Fruit fly (Drosophila melanogaster) whole organism, embryonic: ENCODE measurements around the gene lok.

Experiments used
- Abd-B ChIP-seq: fragments of 200-800 bp; sonication (Bioruptor generic); optimal IDR thresholded peaks from 2 replicates; lab custom pipeline; 2018; ENCODE audit warnings: missing biosample characterization, mild to moderate bottlenecking, missing genetic modification characterization, moderate library complexity
- B-H2 ChIP-seq: fragments of 200-800 bp; sonication (Bioruptor generic); optimal IDR thresholded peaks from 2 replicates; lab custom pipeline; 2018; ENCODE audit warnings: missing biosample characterization, mild to moderate bottlenecking, missing genetic modification characterization
- CG10565 ChIP-seq: fragments of 200-800 bp; sonication (Bioruptor generic); optimal IDR thresholded peaks from 3 replicates; lab custom pipeline; 2016; ENCODE audit warnings: missing biosample characterization, mild to moderate bottlenecking, missing genetic modification characterization
- CG12155 ChIP-seq: fragments of 200-800 bp; sonication (Bioruptor generic); optimal IDR thresholded peaks from 3 replicates; lab custom pipeline; 2016; ENCODE audit warnings: missing biosample characterization, missing genetic modification characterization
- CG12659 ChIP-seq: fragments of 200-800 bp; sonication (Bioruptor generic); optimal IDR thresholded peaks from 3 replicates; lab custom pipeline; 2017; ENCODE audit warnings: mild to moderate bottlenecking, missing biosample characterization, missing genetic modification reagents, missing genetic modification characterization
- CG13424 ChIP-seq: fragments of 200-800 bp; sonication (Bioruptor generic); optimal IDR thresholded peaks from 2 replicates; lab custom pipeline; 2019; ENCODE audit warnings: missing biosample characterization, mild to moderate bottlenecking, missing genetic modification characterization, moderate library complexity
- CG16779 ChIP-seq: fragments of 200-800 bp; sonication (Bioruptor generic); IDR thresholded peaks from 2 replicates; pipeline ENCODE4 v1.3.6; 2022; ENCODE audit warnings: missing biosample characterization, missing genetic modification characterization
- CG17385 ChIP-seq: fragments of 200-800 bp; sonication (Bioruptor generic); optimal IDR thresholded peaks from 3 replicates; lab custom pipeline; 2018; ENCODE audit warnings: missing biosample characterization, mild to moderate bottlenecking, missing genetic modification characterization
- CG17568 ChIP-seq: fragments of 200-800 bp; sonication (Bioruptor generic); optimal IDR thresholded peaks from 2 replicates; lab custom pipeline; 2018; ENCODE audit warnings: missing biosample characterization, mild to moderate bottlenecking, missing genetic modification characterization, moderate library complexity
- CG17802 ChIP-seq: fragments of 200-800 bp; sonication (Bioruptor generic); optimal IDR thresholded peaks from 2 replicates; lab custom pipeline; 2018; ENCODE audit warnings: missing biosample characterization, mild to moderate bottlenecking, missing genetic modification characterization, moderate library complexity
- CG3065 ChIP-seq: fragments of 200-800 bp; sonication (Bioruptor generic); optimal IDR thresholded peaks from 2 replicates; lab custom pipeline; 2016; ENCODE audit warnings: missing biosample characterization, missing genetic modification characterization
- CG3281 ChIP-seq: fragments of 200-800 bp; sonication (Bioruptor generic); optimal IDR thresholded peaks from 3 replicates; lab custom pipeline; 2017; ENCODE audit warnings: missing biosample characterization, mild to moderate bottlenecking, missing genetic modification characterization
- CG33213 ChIP-seq: fragments of 200-800 bp; sonication (Bioruptor generic); optimal IDR thresholded peaks from 3 replicates; lab custom pipeline; 2016; ENCODE audit warnings: missing biosample characterization, missing genetic modification characterization
- CG34376 ChIP-seq: fragments of 200-800 bp; sonication (Bioruptor generic); optimal IDR thresholded peaks from 2 replicates; lab custom pipeline; 2018; ENCODE audit warnings: missing biosample characterization, mild to moderate bottlenecking, missing genetic modification characterization
- CG3726 ChIP-seq: fragments of 200-800 bp; sonication (Bioruptor generic); IDR thresholded peaks from 3 replicates; pipeline ENCODE4, ENCODE4 v1.3.6; 2022; ENCODE audit warnings: missing biosample characterization, missing genetic modification characterization
- CG43689 ChIP-seq: fragments of 200-800 bp; sonication (Bioruptor generic); IDR thresholded peaks from 2 replicates; pipeline ENCODE4 v1.3.6; 2022; ENCODE audit warnings: missing biosample characterization, missing genetic modification characterization
- CG6813 ChIP-seq: fragments of 200-800 bp; sonication (Bioruptor generic); optimal IDR thresholded peaks from 2 replicates; lab custom pipeline; 2017; ENCODE audit warnings: missing biosample characterization, missing genetic modification characterization, mild to moderate bottlenecking, moderate library complexity, missing genetic modification reagents
- CG8359 ChIP-seq: fragments of 200-800 bp; sonication (Bioruptor generic); optimal IDR thresholded peaks from 2 replicates; lab custom pipeline; 2017; ENCODE audit warnings: missing biosample characterization, mild to moderate bottlenecking, missing genetic modification characterization, borderline replicate concordance
- CkIIα-i1 ChIP-seq: fragments of 200-800 bp; sonication (Bioruptor generic); IDR thresholded peaks from 2 replicates; pipeline ENCODE4 v1.3.6; 2022; ENCODE audit warnings: missing biosample characterization, missing genetic modification characterization
- D19B ChIP-seq: fragments of 200-800 bp; sonication (Bioruptor generic); optimal IDR thresholded peaks from 2 replicates; lab custom pipeline; 2017; ENCODE audit warnings: missing biosample characterization, mild to moderate bottlenecking, missing genetic modification characterization
- Drgx ChIP-seq: fragments of 200-800 bp; sonication (Bioruptor generic); IDR thresholded peaks from 2 replicates; pipeline ENCODE4 v1.3.6; 2022; ENCODE audit warnings: missing biosample characterization, missing genetic modification characterization
- ERR ChIP-seq: fragments of 200-800 bp; sonication (Bioruptor generic); optimal IDR thresholded peaks from 2 replicates; lab custom pipeline; 2016; ENCODE audit warnings: missing biosample characterization, missing genetic modification characterization
- Elba2 ChIP-seq: fragments of 200-800 bp; sonication (Bioruptor generic); optimal IDR thresholded peaks from 3 replicates; lab custom pipeline; 2016; ENCODE audit warnings: missing biosample characterization, missing genetic modification characterization
- Ets97D ChIP-seq: fragments of 200-800 bp; sonication (Bioruptor generic); optimal IDR thresholded peaks from 3 replicates; lab custom pipeline; 2016; ENCODE audit warnings: missing biosample characterization, missing genetic modification characterization
- Fer3 ChIP-seq: fragments of 200-800 bp; sonication (Bioruptor generic); optimal IDR thresholded peaks from 2 replicates; lab custom pipeline; 2018; ENCODE audit warnings: missing biosample characterization, mild to moderate bottlenecking, missing genetic modification characterization, moderate library complexity
- Gsc ChIP-seq: fragments of 200-800 bp; sonication (Bioruptor generic); IDR thresholded peaks from 2 replicates; pipeline ENCODE4 v1.3.6; 2022; ENCODE audit warnings: missing biosample characterization, missing genetic modification characterization
- HLHmδ ChIP-seq: fragments of 200-800 bp; sonication (Bioruptor generic); optimal IDR thresholded peaks from 2 replicates; lab custom pipeline; 2018; ENCODE audit warnings: missing biosample characterization, mild to moderate bottlenecking, missing genetic modification characterization, moderate library complexity
- HmgZ ChIP-seq: fragments of 200-800 bp; sonication (Bioruptor generic); optimal IDR thresholded peaks from 2 replicates; lab custom pipeline; 2018; ENCODE audit warnings: missing biosample characterization, mild to moderate bottlenecking, missing genetic modification characterization
- Med ChIP-seq: fragments of 200-800 bp; sonication (Bioruptor generic); peaks from one replicate; lab custom pipeline; 2016; ENCODE audit warnings: missing biosample characterization, missing genetic modification characterization, mild to moderate bottlenecking, inconsistent platforms, moderate library complexity
- Sry-β ChIP-seq: fragments of 200-800 bp; sonication (Bioruptor generic); optimal IDR thresholded peaks from 2 replicates; lab custom pipeline; 2018; ENCODE audit warnings: missing biosample characterization, mild to moderate bottlenecking, missing genetic modification characterization, moderate library complexity
- TFAM ChIP-seq: fragments of 200-800 bp; sonication (Bioruptor generic); optimal IDR thresholded peaks from 2 replicates; lab custom pipeline; 2017; ENCODE audit warnings: missing biosample characterization, missing genetic modification characterization, inconsistent platforms
- Tbp ChIP-seq: fragments of >200 bp; optimal IDR thresholded peaks from 2 replicates; lab custom pipeline; 2018; ENCODE audit warnings: missing biosample characterization, missing genetic modification characterization
- ato ChIP-seq: fragments of 200-800 bp; sonication (Bioruptor generic); IDR thresholded peaks from 2 replicates; pipeline ENCODE4 v1.3.6; 2022; ENCODE audit warnings: missing biosample characterization, missing genetic modification characterization; ENCODE audit not compliant: partially characterized antibody
- chinmo ChIP-seq: fragments of 200-800 bp; sonication (Bioruptor generic); IDR thresholded peaks from 4 replicates; pipeline ENCODE4 v1.3.6; 2022; ENCODE audit warnings: missing biosample characterization, missing genetic modification characterization; ENCODE audit not compliant: partially characterized antibody
- dati ChIP-seq: fragments of 200-800 bp; sonication (Bioruptor generic); IDR thresholded peaks from 2 replicates; pipeline ENCODE4 v1.3.6; 2022; ENCODE audit warnings: missing biosample characterization, missing genetic modification characterization
- esg ChIP-seq: fragments of 200-800 bp; sonication (Bioruptor generic); conservative IDR thresholded peaks from 2 replicates; pipeline ENCODE4 v1.3.6; 2022; ENCODE audit warnings: missing biosample characterization, missing genetic modification characterization
- eyg ChIP-seq: fragments of 200-800 bp; sonication (Bioruptor generic); optimal IDR thresholded peaks from 3 replicates; lab custom pipeline; 2016; ENCODE audit warnings: missing biosample characterization, missing genetic modification characterization
- fd102C ChIP-seq: fragments of 200-800 bp; sonication (Bioruptor generic); optimal IDR thresholded peaks from 2 replicates; lab custom pipeline; 2018; ENCODE audit warnings: missing biosample characterization, mild to moderate bottlenecking, missing genetic modification characterization, moderate library complexity
- fu2 ChIP-seq: fragments of 200-800 bp; sonication (Bioruptor generic); optimal IDR thresholded peaks from 2 replicates; lab custom pipeline; 2016; ENCODE audit warnings: missing biosample characterization, missing genetic modification characterization
- lab ChIP-seq: fragments of 200-800 bp; sonication (Bioruptor generic); optimal IDR thresholded peaks from 3 replicates; lab custom pipeline; 2017; ENCODE audit warnings: missing biosample characterization, missing genetic modification characterization, mild to moderate bottlenecking, moderate library complexity, missing genetic modification reagents
- lmd ChIP-seq: fragments of 200-800 bp; sonication (Bioruptor generic); IDR thresholded peaks from 2 replicates; pipeline ENCODE4 v1.3.6; 2022; ENCODE audit warnings: missing biosample characterization, missing genetic modification characterization
- oc ChIP-seq: fragments of 200-800 bp; sonication (Bioruptor generic); optimal IDR thresholded peaks from 2 replicates; lab custom pipeline; 2018; ENCODE audit warnings: missing biosample characterization, mild to moderate bottlenecking, missing genetic modification characterization, moderate library complexity
- pzg ChIP-seq: fragments of 200-800 bp; sonication (Bioruptor generic); optimal IDR thresholded peaks from 3 replicates; lab custom pipeline; 2018; ENCODE audit warnings: missing biosample characterization, mild to moderate bottlenecking, missing genetic modification characterization, moderate library complexity
- rib ChIP-seq: fragments of 200-800 bp; sonication (Bioruptor generic); IDR thresholded peaks from 2 replicates; pipeline ENCODE4 v1.3.6; 2022; ENCODE audit warnings: missing biosample characterization, missing genetic modification characterization
- scrt ChIP-seq: fragments of 200-800 bp; sonication (Bioruptor generic); optimal IDR thresholded peaks from 2 replicates; lab custom pipeline; 2018; ENCODE audit warnings: missing biosample characterization, mild to moderate bottlenecking, missing genetic modification characterization, moderate library complexity
- shn ChIP-seq: fragments of 200-800 bp; sonication (Bioruptor generic); optimal IDR thresholded peaks from 3 replicates; lab custom pipeline; 2016; ENCODE audit warnings: missing biosample characterization, missing genetic modification characterization
- sna ChIP-seq: fragments of 200-800 bp; sonication (Bioruptor generic); IDR thresholded peaks from 2 replicates; pipeline ENCODE4 v1.3.6; 2022; ENCODE audit warnings: missing biosample characterization, missing genetic modification characterization; ENCODE audit not compliant: partially characterized antibody
- tio ChIP-seq: fragments of 200-800 bp; sonication (Bioruptor generic); optimal IDR thresholded peaks from 2 replicates; lab custom pipeline; 2017; ENCODE audit warnings: missing biosample characterization, missing genetic modification characterization, inconsistent platforms
- tup ChIP-seq: fragments of 200-800 bp; sonication (Bioruptor generic); optimal IDR thresholded peaks from 2 replicates; lab custom pipeline; 2016; ENCODE audit warnings: missing biosample characterization, mild to moderate bottlenecking, missing genetic modification characterization, moderate library complexity
- wor ChIP-seq: fragments of 200-800 bp; sonication (Bioruptor generic); IDR thresholded peaks from 2 replicates; pipeline ENCODE4 v1.3.6; 2022; ENCODE audit warnings: missing biosample characterization, missing genetic modification characterization

The lok gene

dm6 chr2L:20097105-20097631, 35.9 kb downstream of the lok start, which contains the start of the genes mRpS18B and Kua (continued):
- peak; percentile 41 for TF ChIP-seq Ets97D
- no peak for TF ChIP-seq Gsc (GFP tag; lab: Robert Waterston, UW)
- peak; percentile 43 for TF ChIP-seq CG34376 (GFP tag; lab: Kevin White, UChicago)
- peak; percentile 54 for TF ChIP-seq Fer3 (tag; lab: Kevin White, UChicago)
- peak; percentile 57 for TF ChIP-seq lab (GFP tag; lab: Kevin White, UChicago)
- TF ChIP-seq fu2, result no peak
- TF ChIP-seq ato (GFP tag; lab: Robert Waterston, UW), result peak; percentile 34
- no peak for TF ChIP-seq CG8359
- no peak for TF ChIP-seq Sry-β (GFP tag; lab: Kevin White, UChicago)
- no peak for TF ChIP-seq tup
- peak; percentile 28 for TF ChIP-seq oc (tag; lab: Kevin White, UChicago)
- TF ChIP-seq pzg (GFP tag; lab: Kevin White, UChicago), result peak; percentile 48
- peak; percentile 47 for TF ChIP-seq HmgZ (tag; lab: Kevin White, UChicago)
- peak; percentile 65 for TF ChIP-seq CG13424 (tag; lab: Kevin White, UChicago)
- peak; percentile 32 for TF ChIP-seq Abd-B (GFP tag; lab: Kevin White, UChicago)
- 0 out of 2 replicates have a peak, but pooled peaks have one; percentile 15 for TF ChIP-seq esg (GFP tag; lab: Robert Waterston, UW)
- peak; percentile 17; the same call in 1 of the 2 replicates for TF ChIP-seq rib (GFP tag; lab: Robert Waterston, UW)
- peak; percentile 55; the same call in 1 of the 2 replicates for TF ChIP-seq Drgx (GFP tag; lab: Robert Waterston, UW)
- peak; percentile 38 for TF ChIP-seq CG17385 (GFP tag; lab: Kevin White, UChicago)
- TF ChIP-seq CG12155 (GFP tag; lab: Kevin White, UChicago), result peak; percentile 31
- TF ChIP-seq chinmo (GFP tag; lab: Robert Waterston, UW), result no peak
- no peak for TF ChIP-seq wor (GFP tag; lab: Robert Waterston, UW)
- no peak for TF ChIP-seq CG17568 (GFP tag; lab: Kevin White, UChicago)
- no peak for TF ChIP-seq Tbp (GFP tag; lab: Kevin White, UChicago)
- no peak for TF ChIP-seq CG43689
- no peak for TF ChIP-seq CG10565
- no peak for TF ChIP-seq Elba2 (GFP tag; lab: Kevin White, UChicago)
- TF ChIP-seq Med (GFP tag; lab: Kevin White, UChicago), result peak; percentile 85
- no peak for TF ChIP-seq CkIIα-i1 (GFP tag; lab: Robert Waterston, UW)
- no peak for TF ChIP-seq ERR (GFP tag; lab: Kevin White, UChicago)
- TF ChIP-seq CG16779 (GFP tag; lab: Robert Waterston, UW), result no peak
- peak; percentile 58 for TF ChIP-seq lmd (GFP tag; lab: Robert Waterston, UW)
- no peak for TF ChIP-seq CG3726 (GFP tag; lab: Robert Waterston, UW)
- no peak for TF ChIP-seq scrt (GFP tag; lab: Kevin White, UChicago)
- TF ChIP-seq tio, result no peak
- no peak for TF ChIP-seq HLHmδ (GFP tag; lab: Kevin White, UChicago)
- TF ChIP-seq eyg (GFP tag; lab: Kevin White, UChicago), result no peak
- TF ChIP-seq CG17802, result peak; percentile 9
- TF ChIP-seq sna (GFP tag; lab: Robert Waterston, UW), result 0 out of 2 replicates have a peak, but pooled peaks have one; percentile 23
- no peak for TF ChIP-seq fd102C (GFP tag; lab: Kevin White, UChicago)
- peak; percentile 50 for TF ChIP-seq CG3281 (GFP tag; lab: Kevin White, UChicago)
- no peak for TF ChIP-seq shn (GFP tag; lab: Kevin White, UChicago)
- peak; percentile 13 for TF ChIP-seq CG33213 (GFP tag; lab: Kevin White, UChicago)
- TF ChIP-seq CG12659 (GFP tag; lab: Kevin White, UChicago), result peak; percentile 67
- no peak for TF ChIP-seq TFAM
- peak; percentile 68 for TF ChIP-seq B-H2 (GFP tag; lab: Kevin White, UChicago)
- no peak for TF ChIP-seq dati
- no peak for TF ChIP-seq D19B (GFP tag; lab: Kevin White, UChicago)
- TF ChIP-seq CG6813 (GFP tag; lab: Kevin White, UChicago), result peak; percentile 25
- TF ChIP-seq CG3065 (GFP tag; lab: Kevin White, UChicago), result no peak
